Fruit fly (Drosophila melanogaster) whole organism, embryonic: ENCODE results near the gene Jhbp11.

ENCODE experiments used
- Adf1 ChIP-seq: fragments of 200-800 bp; sonication (Bioruptor generic); IDR thresholded peaks from 2 replicates; pipeline ENCODE4 v1.3.6; 2022; ENCODE audit warnings: missing biosample characterization, missing genetic modification characterization
- Aef1 ChIP-seq: fragments of 200-800 bp; sonication (Bioruptor generic); IDR thresholded peaks from 3 replicates; pipeline ENCODE4 v1.3.6; 2022; ENCODE audit warnings: missing biosample characterization, missing genetic modification characterization
- BEAF-32 ChIP-seq: fragments of 200-800 bp; sonication (Bioruptor generic); optimal IDR thresholded peaks from 3 replicates; lab custom pipeline; 2017; ENCODE audit warnings: missing biosample characterization, missing genetic modification characterization, mild to moderate bottlenecking, moderate library complexity, missing genetic modification reagents
- Blimp-1 ChIP-seq: fragments of 200-800 bp; sonication (Bioruptor generic); optimal IDR thresholded peaks from 3 replicates; lab custom pipeline; 2018; ENCODE audit warnings: missing biosample characterization, missing genetic modification characterization, mild to moderate bottlenecking, moderate library complexity, missing genetic modification reagents
- Bteb2 ChIP-seq: fragments of 200-800 bp; sonication (Bioruptor generic); optimal IDR thresholded peaks from 2 replicates; lab custom pipeline; 2016; ENCODE audit warnings: missing biosample characterization, missing genetic modification characterization
- CG10321 ChIP-seq: fragments of 200-800 bp; sonication (Bioruptor generic); IDR thresholded peaks from 2 replicates; pipeline ENCODE4 v1.3.6; 2022; ENCODE audit warnings: missing biosample characterization, missing genetic modification characterization
- CG10979 ChIP-seq: fragments of 200-800 bp; sonication (Bioruptor generic); optimal IDR thresholded peaks from 2 replicates; lab custom pipeline; 2018; ENCODE audit warnings: missing biosample characterization, mild to moderate bottlenecking, missing genetic modification characterization, moderate library complexity
- CG12071 ChIP-seq: fragments of 200-800 bp; sonication (Bioruptor generic); optimal IDR thresholded peaks from 3 replicates; lab custom pipeline; 2018; ENCODE audit warnings: missing biosample characterization, mild to moderate bottlenecking, missing genetic modification characterization
- CG12219 ChIP-seq: fragments of 200-800 bp; sonication (Bioruptor generic); optimal IDR thresholded peaks from 3 replicates; lab custom pipeline; 2018; ENCODE audit warnings: missing biosample characterization, mild to moderate bottlenecking, missing genetic modification characterization
- CG12942 ChIP-seq: fragments of 200-800 bp; sonication (Bioruptor generic); optimal IDR thresholded peaks from 3 replicates; lab custom pipeline; 2016; ENCODE audit warnings: missing biosample characterization, missing genetic modification characterization
- CG13296 ChIP-seq: fragments of 200-800 bp; sonication (Bioruptor generic); optimal IDR thresholded peaks from 3 replicates; lab custom pipeline; 2018; ENCODE audit warnings: missing biosample characterization, mild to moderate bottlenecking, missing genetic modification characterization
- CG17186 ChIP-seq: fragments of 200-800 bp; sonication (Bioruptor generic); optimal IDR thresholded peaks from 3 replicates; lab custom pipeline; 2017; ENCODE audit warnings: missing biosample characterization, missing genetic modification reagents, missing genetic modification characterization
- CG17802 ChIP-seq: fragments of 200-800 bp; sonication (Bioruptor generic); optimal IDR thresholded peaks from 2 replicates; lab custom pipeline; 2018; ENCODE audit warnings: missing biosample characterization, mild to moderate bottlenecking, missing genetic modification characterization, moderate library complexity
- CG33213 ChIP-seq: fragments of 200-800 bp; sonication (Bioruptor generic); optimal IDR thresholded peaks from 3 replicates; lab custom pipeline; 2016; ENCODE audit warnings: missing biosample characterization, missing genetic modification characterization
- CG34224 ChIP-seq: fragments of 200-800 bp; sonication (Bioruptor generic); IDR thresholded peaks from 3 replicates; pipeline ENCODE4 v1.3.6; 2022; ENCODE audit warnings: missing biosample characterization, missing genetic modification characterization; ENCODE audit not compliant: partially characterized antibody
- CG4424 ChIP-seq: fragments of 200-800 bp; sonication (Bioruptor generic); optimal IDR thresholded peaks from 3 replicates; lab custom pipeline; 2016; ENCODE audit warnings: missing biosample characterization, missing genetic modification characterization
- CG4820 ChIP-seq: fragments of 200-800 bp; sonication (Bioruptor generic); optimal IDR thresholded peaks from 3 replicates; lab custom pipeline; 2016; ENCODE audit warnings: missing biosample characterization, missing genetic modification characterization
- CG6272 ChIP-seq: fragments of 200-800 bp; sonication (Bioruptor generic); IDR thresholded peaks from 2 replicates; pipeline ENCODE4 v1.3.6; 2022; ENCODE audit warnings: missing biosample characterization, missing genetic modification characterization
- CG6689 ChIP-seq: fragments of 200-800 bp; sonication (Bioruptor generic); IDR thresholded peaks from 2 replicates; pipeline ENCODE4 v1.3.6; 2022; ENCODE audit warnings: missing biosample characterization, missing genetic modification characterization
- CG7928 ChIP-seq: fragments of 200-800 bp; sonication (Bioruptor generic); optimal IDR thresholded peaks from 2 replicates; lab custom pipeline; 2017; ENCODE audit warnings: missing biosample characterization, mild to moderate bottlenecking, missing genetic modification characterization
- CG8089 ChIP-seq: fragments of 200-800 bp; sonication (Bioruptor generic); optimal IDR thresholded peaks from 3 replicates; lab custom pipeline; 2016; ENCODE audit warnings: missing biosample characterization, missing genetic modification characterization
- CG9609 ChIP-seq: fragments of 200-800 bp; sonication (Bioruptor generic); optimal IDR thresholded peaks from 3 replicates; lab custom pipeline; 2016; ENCODE audit warnings: missing biosample characterization, missing genetic modification characterization
- D19B ChIP-seq: fragments of 200-800 bp; sonication (Bioruptor generic); optimal IDR thresholded peaks from 2 replicates; lab custom pipeline; 2017; ENCODE audit warnings: missing biosample characterization, mild to moderate bottlenecking, missing genetic modification characterization
- Dad ChIP-seq: fragments of 200-800 bp; sonication (Bioruptor generic); optimal IDR thresholded peaks from 3 replicates; lab custom pipeline; 2016; ENCODE audit warnings: missing biosample characterization, missing genetic modification characterization
- Dip2 ChIP-seq: fragments of 200-800 bp; sonication (Bioruptor generic); IDR thresholded peaks from 2 replicates; pipeline ENCODE4 v1.3.6; 2022; ENCODE audit warnings: missing biosample characterization, missing genetic modification characterization
- GATAe ChIP-seq: fragments of 200-800 bp; sonication (Bioruptor generic); conservative IDR thresholded peaks from 2 replicates; pipeline ENCODE4 v1.3.6; 2022; ENCODE audit warnings: missing biosample characterization, missing genetic modification characterization
- Gsc ChIP-seq: fragments of 200-800 bp; sonication (Bioruptor generic); IDR thresholded peaks from 2 replicates; pipeline ENCODE4 v1.3.6; 2022; ENCODE audit warnings: missing biosample characterization, missing genetic modification characterization
- HLH54F ChIP-seq: fragments of 200-800 bp; sonication (Bioruptor generic); optimal IDR thresholded peaks from 3 replicates; lab custom pipeline; 2016; ENCODE audit warnings: missing biosample characterization, missing genetic modification characterization
- Max ChIP-seq: fragments of 200-800 bp; sonication (Bioruptor generic); optimal IDR thresholded peaks from 2 replicates; lab custom pipeline; 2016; ENCODE audit warnings: missing biosample characterization, mild to moderate bottlenecking, missing genetic modification characterization
- Rfx ChIP-seq: fragments of 200-800 bp; sonication (Bioruptor generic); IDR thresholded peaks from 2 replicates; pipeline ENCODE4 v1.3.6; 2022; ENCODE audit warnings: missing biosample characterization, missing genetic modification characterization
- Sin3A ChIP-seq: fragments of >200 bp; optimal IDR thresholded peaks from 2 replicates; lab custom pipeline; 2018
- Sry-β ChIP-seq: fragments of 200-800 bp; sonication (Bioruptor generic); optimal IDR thresholded peaks from 2 replicates; lab custom pipeline; 2018; ENCODE audit warnings: missing biosample characterization, mild to moderate bottlenecking, missing genetic modification characterization, moderate library complexity
- al ChIP-seq: fragments of 200-800 bp; sonication (Bioruptor generic); IDR thresholded peaks from 2 replicates; pipeline ENCODE4 v1.3.6; 2022; ENCODE audit warnings: missing biosample characterization, missing genetic modification characterization
- amos ChIP-seq: fragments of 200-800 bp; sonication (Bioruptor generic); IDR thresholded peaks from 2 replicates; pipeline ENCODE4 v1.3.6; 2022; ENCODE audit warnings: missing biosample characterization, missing genetic modification characterization; ENCODE audit not compliant: partially characterized antibody
- ap ChIP-seq: fragments of 200-800 bp; sonication (Bioruptor generic); IDR thresholded peaks from 2 replicates; pipeline ENCODE4 v1.3.6; 2022; ENCODE audit warnings: missing biosample characterization, missing genetic modification characterization
- bigmax ChIP-seq: fragments of 200-800 bp; sonication (Bioruptor generic); optimal IDR thresholded peaks from 2 replicates; lab custom pipeline; 2018; ENCODE audit warnings: missing biosample characterization, mild to moderate bottlenecking, missing genetic modification characterization
- chif ChIP-seq, 2 experiments: fragments of 200-800 bp; sonication (Bioruptor generic); optimal IDR thresholded peaks; 3 replicates each; lab custom pipeline; 2016; ENCODE audit warnings: missing biosample characterization in 2 of 2, missing genetic modification characterization in 2 of 2
- ci ChIP-seq: fragments of 200-800 bp; sonication (Bioruptor generic); IDR thresholded peaks from 3 replicates; pipeline ENCODE4 v1.3.6; 2022; ENCODE audit warnings: missing biosample characterization, missing genetic modification characterization
- ems ChIP-seq: fragments of 200-800 bp; sonication (Bioruptor generic); optimal IDR thresholded peaks from 3 replicates; lab custom pipeline; 2016; ENCODE audit warnings: missing biosample characterization, missing genetic modification characterization
- fd96Cb ChIP-seq: fragments of 200-800 bp; sonication (Bioruptor generic); optimal IDR thresholded peaks from 2 replicates; lab custom pipeline; 2018; ENCODE audit warnings: missing biosample characterization, mild to moderate bottlenecking, missing genetic modification characterization, moderate library complexity
- gro ChIP-seq: fragments of 200-800 bp; sonication (Bioruptor generic); optimal IDR thresholded peaks from 2 replicates; lab custom pipeline; 2016; ENCODE audit warnings: missing biosample characterization, missing genetic modification characterization
- h ChIP-seq: fragments of >200 bp; optimal IDR thresholded peaks from 2 replicates; lab custom pipeline; 2017
- kay ChIP-seq: fragments of 200-800 bp; sonication (Bioruptor generic); optimal IDR thresholded peaks from 2 replicates; lab custom pipeline; 2016; ENCODE audit warnings: missing biosample characterization, missing genetic modification characterization
- luna ChIP-seq: fragments of 200-800 bp; sonication (Bioruptor generic); optimal IDR thresholded peaks from 2 replicates; lab custom pipeline; 2016; ENCODE audit warnings: missing biosample characterization, missing genetic modification characterization
- p53 ChIP-seq: fragments of 200-800 bp; sonication (Bioruptor generic); optimal IDR thresholded peaks from 2 replicates; lab custom pipeline; 2016; ENCODE audit warnings: missing biosample characterization, missing genetic modification characterization
- pho ChIP-seq: fragments of 200-800 bp; sonication (Bioruptor generic); optimal IDR thresholded peaks from 2 replicates; lab custom pipeline; 2016; ENCODE audit warnings: missing biosample characterization, missing genetic modification characterization
- pros ChIP-seq: fragments of 200-800 bp; sonication (Bioruptor generic); optimal IDR thresholded peaks from 3 replicates; lab custom pipeline; 2019; ENCODE audit warnings: missing biosample characterization, mild to moderate bottlenecking, missing genetic modification characterization, moderate library complexity
- pzg ChIP-seq: fragments of 200-800 bp; sonication (Bioruptor generic); optimal IDR thresholded peaks from 3 replicates; lab custom pipeline; 2018; ENCODE audit warnings: missing biosample characterization, mild to moderate bottlenecking, missing genetic modification characterization, moderate library complexity
- scrt ChIP-seq: fragments of 200-800 bp; sonication (Bioruptor generic); optimal IDR thresholded peaks from 2 replicates; lab custom pipeline; 2018; ENCODE audit warnings: missing biosample characterization, mild to moderate bottlenecking, missing genetic modification characterization, moderate library complexity
- sens-2 ChIP-seq: fragments of 200-800 bp; sonication (Bioruptor generic); IDR thresholded peaks from 2 replicates; pipeline ENCODE4 v1.3.6; 2022; ENCODE audit warnings: missing biosample characterization, missing genetic modification characterization
- sr ChIP-seq: fragments of 200-800 bp; sonication (Bioruptor generic); IDR thresholded peaks from 3 replicates; pipeline ENCODE4 v1.3.6; 2022; ENCODE audit warnings: missing biosample characterization, missing genetic modification characterization
- vvl ChIP-seq: fragments of 200-800 bp; sonication (Bioruptor generic); IDR thresholded peaks from 2 replicates; pipeline ENCODE4 v1.3.6; 2022; ENCODE audit warnings: missing biosample characterization, missing genetic modification characterization
- zen ChIP-seq: fragments of 200-800 bp; sonication (Bioruptor generic); optimal IDR thresholded peaks from 3 replicates; lab custom pipeline; 2018; ENCODE audit warnings: missing biosample characterization, mild to moderate bottlenecking, missing genetic modification characterization, moderate library complexity

Jhbp11 gene

DNA sequence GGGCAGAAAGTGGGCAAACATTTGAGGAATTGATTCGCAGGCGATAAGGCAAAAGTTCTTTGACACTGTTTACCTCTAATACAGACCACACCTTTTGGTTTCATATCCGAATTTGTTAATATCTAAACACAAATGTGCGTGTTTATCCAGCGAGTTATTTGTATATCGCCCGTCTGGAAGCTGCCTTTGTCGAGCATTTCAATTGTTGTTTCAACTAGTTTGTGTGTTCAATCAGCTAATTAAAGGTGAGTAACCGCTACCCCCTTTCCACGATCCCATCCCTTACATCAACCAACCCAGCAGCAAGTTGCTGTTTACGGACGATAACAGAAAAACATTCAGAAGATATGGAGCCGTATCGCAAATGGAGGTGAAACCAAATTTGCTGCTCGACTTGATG is 30.4 kb downstream of the Jhbp11 start (continued):
- no peak for TF ChIP-seq CG6272
- no peak for TF ChIP-seq CG17186
- no peak for TF ChIP-seq amos (GFP tag; lab: Robert Waterston, UW)
- TF ChIP-seq Aef1 (GFP tag; lab: Robert Waterston, UW), result no peak
- no peak for TF ChIP-seq CG34224 (GFP tag; lab: Robert Waterston, UW)
- no peak; the same call in 1 of the 2 replicates for TF ChIP-seq Adf1 (GFP tag; lab: Robert Waterston, UW)
- peak; percentile 58; the same call in 2 of the 3 replicates for TF ChIP-seq ci (GFP tag; lab: Robert Waterston, UW)
- TF ChIP-seq CG4424 (GFP tag; lab: Kevin White, UChicago), result no peak
- TF ChIP-seq gro (GFP tag; lab: Kevin White, UChicago), result peak; percentile 73
- TF ChIP-seq sens-2 (GFP tag; lab: Robert Waterston, UW), result no peak
- TF ChIP-seq CG8089, result no peak
- TF ChIP-seq scrt (GFP tag; lab: Kevin White, UChicago), result peak; percentile 52
- no peak for TF ChIP-seq BEAF-32 (GFP tag; lab: Kevin White, UChicago)
- no peak for TF ChIP-seq Gsc
- no peak for TF ChIP-seq ap
- TF ChIP-seq luna (GFP tag; lab: Kevin White, UChicago), result peak; percentile 70
- peak; percentile 14 for TF ChIP-seq Bteb2 (GFP tag; lab: Kevin White, UChicago)
- TF ChIP-seq CG6689 (GFP tag; lab: Robert Waterston, UW), result no peak
- no peak for TF ChIP-seq CG10321 (GFP tag; lab: Robert Waterston, UW)
- TF ChIP-seq p53 (GFP tag; lab: Kevin White, UChicago), result no peak
- TF ChIP-seq CG12942 (GFP tag; lab: Kevin White, UChicago), result no peak
- no peak for TF ChIP-seq bigmax (GFP tag; lab: Kevin White, UChicago)
- TF ChIP-seq al (GFP tag; lab: Robert Waterston, UW), result no peak
- no peak for TF ChIP-seq Max
- TF ChIP-seq fd96Cb, result no peak
- no peak for TF ChIP-seq CG4820 (GFP tag; lab: Kevin White, UChicago)
- TF ChIP-seq Dip2 (GFP tag; lab: Robert Waterston, UW), result no peak
- no peak for TF ChIP-seq Sry-β
- peak; percentile 77 for TF ChIP-seq Rfx
- TF ChIP-seq Blimp-1, result peak; percentile 1
- no peak for TF ChIP-seq GATAe (GFP tag; lab: Robert Waterston, UW)
- no peak for TF ChIP-seq h (lab: Kevin White, UChicago)
- TF ChIP-seq chif (GFP tag; optimal IDR thresholded peaks at IDR 0.05; lab: Kevin White, UChicago), result no peak
- TF ChIP-seq vvl (GFP tag; lab: Robert Waterston, UW), result peak; percentile 44; the same call in 1 of the 2 replicates
- TF ChIP-seq Dad (GFP tag; lab: Kevin White, UChicago), result no peak
- TF ChIP-seq CG12219 (GFP tag; lab: Kevin White, UChicago), result peak; percentile 16
- peak; percentile 70 for TF ChIP-seq pho (GFP tag; lab: Kevin White, UChicago)
- TF ChIP-seq CG33213, result peak; percentile 19
- peak; percentile 9 for TF ChIP-seq CG7928 (GFP tag; lab: Kevin White, UChicago)
- TF ChIP-seq Sin3A (lab: Kevin White, UChicago), result no peak
- no peak for TF ChIP-seq ems (GFP tag; lab: Kevin White, UChicago)
- TF ChIP-seq HLH54F (GFP tag; lab: Kevin White, UChicago), result no peak
- TF ChIP-seq sr (GFP tag; lab: Robert Waterston, UW), result no peak
- no peak for TF ChIP-seq CG10979
- peak; percentile 61 for TF ChIP-seq CG13296 (GFP tag; lab: Kevin White, UChicago)
- TF ChIP-seq pros (GFP tag; lab: Kevin White, UChicago), result no peak
- TF ChIP-seq zen, result no peak
- no peak for TF ChIP-seq CG17802 (tag; lab: Kevin White, UChicago)
- no peak for TF ChIP-seq kay (GFP tag; lab: Kevin White, UChicago)
- TF ChIP-seq CG12071 (GFP tag; lab: Kevin White, UChicago), result peak; percentile 66
- no peak for TF ChIP-seq CG9609 (GFP tag; lab: Kevin White, UChicago)
- peak; percentile 9 for TF ChIP-seq pzg (GFP tag; lab: Kevin White, UChicago)
- no peak for TF ChIP-seq D19B (GFP tag; lab: Kevin White, UChicago)
